Worm (Caenorhabditis elegans) whole organism, L3 larva: ENCODE data around the gene srx-112.

Experiments
- egl-27 ChIP-seq: sonication (generic microtip); optimal IDR thresholded peaks from 4 replicates; lab custom pipeline; 2017; ENCODE audit warnings: missing biosample characterization, missing genetic modification reagents, missing genetic modification characterization
- elt-3 ChIP-seq, 3 experiments: fragments of 150-350 bp in 1 of 3; sonication (generic microtip) in 2 of 3; optimal IDR thresholded peaks; 2 replicates in 2 of 3; 4 replicates in 1 of 3; lab custom pipeline; 2014 to 2017; ENCODE audit warnings: missing biosample characterization in 3 of 3, missing genetic modification characterization in 3 of 3
- hmg-11 ChIP-seq: sonication (generic microtip); optimal IDR thresholded peaks from 2 replicates; lab custom pipeline; 2016; ENCODE audit warnings: missing genetic modification characterization, missing compliant biosample characterization
- nhr-77 ChIP-seq: fragments of 150-350 bp; optimal IDR thresholded peaks from 2 replicates; lab custom pipeline; 2014; ENCODE audit warnings: missing biosample characterization, missing genetic modification characterization
- pha-4 ChIP-seq: fragments of 150-350 bp; optimal IDR thresholded peaks from 2 replicates; lab custom pipeline; 2014; ENCODE audit warnings: missing biosample characterization, missing genetic modification reagents, missing genetic modification characterization

ce11 chrII:3736893-3737375 lies 27.5 kb downstream of the srx-112 start, which contains the start of gene F12E12.6:
- TF ChIP-seq nhr-77 (tag; lab: Kevin White, UChicago) (no peak), elt-3 (tag; optimal IDR thresholded peaks at IDR 0.05; lab: Kevin White, UChicago) (no peak), hmg-11 (tag; lab: Kevin White, UChicago) (no peak), pha-4 (tag; lab: Kevin White, UChicago) (no peak), egl-27 (tag; lab: Kevin White, UChicago) (no peak)
